Worm (Caenorhabditis elegans): ENCODE results near the gene F35F10.7.

DNA sequence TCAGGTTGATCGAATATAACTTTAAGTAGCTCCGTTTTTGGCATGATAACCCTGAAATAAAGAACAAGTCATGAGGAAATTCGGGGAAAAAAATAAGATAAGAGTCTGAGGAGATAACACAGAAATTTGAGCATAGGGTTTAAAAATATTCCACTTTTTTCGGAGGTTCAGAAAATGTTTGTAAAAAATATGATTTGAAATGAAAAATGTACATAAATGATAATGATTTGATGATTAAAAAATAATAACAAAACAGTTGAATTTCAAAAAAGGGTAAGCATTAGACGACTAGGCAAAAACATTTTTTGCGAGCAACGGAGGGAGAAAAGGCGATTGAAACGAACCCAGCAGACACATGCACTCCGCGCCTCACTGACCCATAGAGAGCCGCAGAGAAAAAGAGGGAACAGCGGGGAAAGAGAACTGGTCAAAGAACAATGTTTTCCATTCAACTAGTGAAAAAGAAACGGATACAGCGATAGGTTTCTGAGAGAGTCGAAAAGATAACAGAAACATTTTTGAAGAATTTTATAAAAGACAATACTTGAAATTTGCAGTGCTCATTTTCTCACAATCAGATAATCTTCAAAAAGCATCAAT lies 24.9 kb upstream of the F35F10.7 start, which contains the start of gene arrd-18:
- TF ChIP-seq nhr-77 (tag; optimal IDR thresholded peaks at IDR 0.05), result no peak
- no peak for TF ChIP-seq mdl-1 (tag; optimal IDR thresholded peaks at IDR 0.05)
- TF ChIP-seq elt-2 (tag; optimal IDR thresholded peaks at IDR 0.05), result peak; percentile 38
- no peak for TF ChIP-seq fkh-10 (GFP tag; optimal IDR thresholded peaks at IDR 0.05)
- TF ChIP-seq snpc-4 (tag; optimal IDR thresholded peaks at IDR 0.05), result peak; percentile 14
